Worm (Caenorhabditis elegans): Measurements from ENCODE around the gene nhr-106.

DNA sequence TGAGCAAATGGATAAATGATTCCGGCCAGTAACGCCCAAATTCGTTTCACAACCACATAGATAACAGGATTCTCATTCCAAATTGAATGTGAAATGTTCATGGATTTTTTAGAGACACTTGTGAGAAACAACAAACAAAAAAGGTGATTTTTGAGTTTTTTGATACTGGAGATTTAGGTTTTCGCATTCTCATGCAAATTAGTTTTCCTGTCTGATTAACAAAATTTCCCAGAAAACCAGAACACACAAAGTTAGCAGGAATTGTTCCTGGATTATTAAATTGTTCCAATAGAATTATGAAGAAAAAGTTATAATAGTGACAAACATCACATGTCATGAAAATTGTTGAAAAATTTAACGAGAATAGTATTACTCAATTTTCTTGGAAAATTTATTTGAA lies 46.2 kb upstream of the nhr-106 start, which contains the start of gene srh-33:
- TF ChIP-seq ceh-24 (tag; optimal IDR thresholded peaks at IDR 0.05) (no peak), ahr-1 (tag; optimal IDR thresholded peaks at IDR 0.05) (no peak), ceh-2 (tag; optimal IDR thresholded peaks at IDR 0.05) (no peak), hlh-13 (GFP tag; optimal IDR thresholded peaks at IDR 0.05) (no peak)
